Worm (Caenorhabditis elegans) whole organism, young adult: ENCODE measurements around the gene clec-181.

Experiments used
- B0019.2 ChIP-seq: fragments of 200-800 bp; sonication (Bioruptor generic); conservative IDR thresholded peaks from 2 replicates; pipeline ENCODE4 v1.3.6; 2022; ENCODE audit warnings: missing genetic modification reagents, missing genetic modification characterization, missing compliant biosample characterization
- C06A6.2 ChIP-seq: fragments of 200-800 bp; sonication (Bioruptor generic); conservative IDR thresholded peaks from 2 replicates; pipeline ENCODE4 v1.3.6; 2022; ENCODE audit warnings: missing genetic modification characterization, missing compliant biosample characterization
- C17E4.6 ChIP-seq: fragments of 200-800 bp; sonication (Bioruptor generic); IDR thresholded peaks from 2 replicates; pipeline ENCODE4 v1.3.6; 2022; ENCODE audit warnings: missing genetic modification reagents, missing genetic modification characterization, missing compliant biosample characterization
- F39B2.1 ChIP-seq: fragments of 200-800 bp; sonication (Bioruptor generic); IDR thresholded peaks from 2 replicates; pipeline ENCODE4 v1.3.6; 2022; ENCODE audit warnings: missing genetic modification reagents, missing genetic modification characterization, missing compliant biosample characterization
- F52B5.7 ChIP-seq: sonication (generic microtip); optimal IDR thresholded peaks from 2 replicates; lab custom pipeline; 2016; ENCODE audit warnings: mild to moderate bottlenecking, missing genetic modification characterization, missing compliant biosample characterization
- F57C9.4 ChIP-seq: sonication (generic microtip); optimal IDR thresholded peaks from 2 replicates; lab custom pipeline; 2017; ENCODE audit warnings: mild to moderate bottlenecking, missing genetic modification characterization, missing compliant biosample characterization
- T26A5.8 ChIP-seq: sonication (generic microtip); optimal IDR thresholded peaks from 2 replicates; lab custom pipeline; 2016; ENCODE audit warnings: missing genetic modification characterization, missing compliant biosample characterization
- Y53G8AR.9 ChIP-seq: fragments of 200-800 bp; sonication (Bioruptor generic); conservative IDR thresholded peaks from 2 replicates; pipeline ENCODE4 v1.3.6; 2022; ENCODE audit warnings: missing genetic modification reagents, missing genetic modification characterization, missing compliant biosample characterization
- Y79H2A.3 ChIP-seq: fragments of 200-800 bp; sonication (Bioruptor generic); conservative IDR thresholded peaks from 2 replicates; pipeline ENCODE4 v1.3.6; 2022; ENCODE audit warnings: missing genetic modification reagents, missing genetic modification characterization, missing compliant biosample characterization
- ZK185.1 ChIP-seq: sonication (generic microtip); optimal IDR thresholded peaks from 2 replicates; lab custom pipeline; 2016; ENCODE audit warnings: mild to moderate bottlenecking, missing genetic modification characterization, missing compliant biosample characterization; ENCODE audit not compliant: poor library complexity, severe bottlenecking
- athp-1 ChIP-seq: sonication (generic microtip); optimal IDR thresholded peaks from 2 replicates; lab custom pipeline; 2017; ENCODE audit warnings: mild to moderate bottlenecking, missing genetic modification characterization, missing compliant biosample characterization
- attf-5 ChIP-seq: fragments of 200-800 bp; sonication (Bioruptor generic); optimal IDR thresholded peaks from 2 replicates; lab custom pipeline; 2018; ENCODE audit warnings: mild to moderate bottlenecking, missing genetic modification characterization, missing compliant biosample characterization
- attf-6 ChIP-seq: fragments of 200-800 bp; sonication (Bioruptor generic); IDR thresholded peaks from 2 replicates; pipeline ENCODE4 v1.3.6; 2022; ENCODE audit warnings: missing genetic modification reagents, missing genetic modification characterization, missing compliant biosample characterization
- cebp-1 ChIP-seq, 2 experiments: fragments of 200-800 bp in 1 of 2; sonication (Bioruptor generic) in 1 of 2; sonication (generic microtip) in 1 of 2; IDR thresholded peaks in 1 of 2; optimal IDR thresholded peaks in 1 of 2; 2 replicates each; pipeline versions ENCODE4 v1.3.6 to Lab custom; 2017 to 2022; ENCODE audit warnings: missing compliant biosample characterization in 2 of 2, missing genetic modification characterization in 2 of 2, mild to moderate bottlenecking in 1 of 2, missing genetic modification reagents in 1 of 2, moderate library complexity in 1 of 2
- cebp-2 ChIP-seq: fragments of 200-800 bp; sonication (Bioruptor generic); IDR thresholded peaks from 2 replicates; pipeline ENCODE4 v1.3.6; 2022; ENCODE audit warnings: missing genetic modification characterization, missing compliant biosample characterization
- ceh-100 ChIP-seq: fragments of 200-800 bp; sonication (Bioruptor generic); IDR thresholded peaks from 2 replicates; pipeline ENCODE4 v1.3.6; 2022; ENCODE audit warnings: missing genetic modification reagents, missing genetic modification characterization, missing compliant biosample characterization
- ceh-27 ChIP-seq: fragments of 200-800 bp; sonication (Bioruptor generic); optimal IDR thresholded peaks from 2 replicates; lab custom pipeline; 2018; ENCODE audit warnings: mild to moderate bottlenecking, missing genetic modification characterization, moderate library complexity, missing compliant biosample characterization
- ceh-91 ChIP-seq: fragments of 200-800 bp; sonication (Bioruptor generic); IDR thresholded peaks from 2 replicates; pipeline ENCODE4 v1.3.6; 2022; ENCODE audit warnings: missing genetic modification reagents, missing genetic modification characterization, missing compliant biosample characterization
- dox-1 ChIP-seq: fragments of 200-800 bp; sonication (Bioruptor generic); IDR thresholded peaks from 2 replicates; pipeline ENCODE4 v1.3.6; 2022; ENCODE audit warnings: missing genetic modification reagents, missing genetic modification characterization, missing compliant biosample characterization
- dpff-1 ChIP-seq: sonication (generic microtip); optimal IDR thresholded peaks from 2 replicates; lab custom pipeline; 2017; ENCODE audit warnings: mild to moderate bottlenecking, missing genetic modification characterization, missing compliant biosample characterization
- fkh-3 ChIP-seq: sonication (generic microtip); optimal IDR thresholded peaks from 2 replicates; lab custom pipeline; 2016; ENCODE audit warnings: mild to moderate bottlenecking, missing genetic modification characterization, missing compliant biosample characterization
- gei-17 ChIP-seq: fragments of 200-800 bp; sonication (Bioruptor generic); optimal IDR thresholded peaks from 2 replicates; lab custom pipeline; 2018; ENCODE audit warnings: mild to moderate bottlenecking, missing genetic modification characterization, missing compliant biosample characterization
- hlh-26 ChIP-seq: fragments of 200-800 bp; sonication (Bioruptor generic); conservative IDR thresholded peaks from 2 replicates; pipeline ENCODE4 v1.3.6; 2022; ENCODE audit warnings: missing genetic modification reagents, missing genetic modification characterization, missing compliant biosample characterization
- hmg-20 ChIP-seq: fragments of 200-800 bp; sonication (Bioruptor generic); IDR thresholded peaks from 2 replicates; pipeline ENCODE4 v1.3.6; 2022; ENCODE audit warnings: missing genetic modification reagents, missing genetic modification characterization, missing compliant biosample characterization
- hsf-1 ChIP-seq: fragments of 200-800 bp; sonication (Bioruptor generic); IDR thresholded peaks from 2 replicates; pipeline ENCODE4 v1.3.6; 2022; ENCODE audit warnings: missing genetic modification reagents, missing genetic modification characterization, missing compliant biosample characterization
- let-607 ChIP-seq, 2 experiments: fragments of 200-800 bp in 1 of 2; sonication (Bioruptor generic) in 1 of 2; sonication (generic microtip) in 1 of 2; optimal IDR thresholded peaks; 2 replicates each; lab custom pipeline; 2016 to 2018; ENCODE audit warnings: mild to moderate bottlenecking in 2 of 2, missing compliant biosample characterization in 2 of 2, missing genetic modification characterization in 2 of 2, moderate library complexity in 2 of 2, missing genotype in 1 of 2
- lin-35 ChIP-seq, 3 experiments: fragments of 150-350 bp in 2 of 3; sonication (generic microtip) in 1 of 3; optimal IDR thresholded peaks; 2 replicates each; lab custom pipeline; 2014 to 2018; ENCODE audit warnings: missing biosample characterization in 3 of 3, missing genetic modification characterization in 3 of 3, missing genetic modification reagents in 3 of 3
- lin-40 ChIP-seq: sonication (generic microtip); optimal IDR thresholded peaks from 2 replicates; lab custom pipeline; 2016; ENCODE audit warnings: missing genetic modification characterization, mild to moderate bottlenecking, missing compliant biosample characterization, missing genotype, missing genetic modification reagents
- lsl-1 ChIP-seq: fragments of 200-800 bp; sonication (Bioruptor generic); optimal IDR thresholded peaks from 2 replicates; lab custom pipeline; 2018; ENCODE audit warnings: mild to moderate bottlenecking, missing genetic modification characterization, moderate library complexity, missing compliant biosample characterization
- lsy-27 ChIP-seq: sonication (generic microtip); optimal IDR thresholded peaks from 2 replicates; lab custom pipeline; 2017; ENCODE audit warnings: missing genetic modification characterization, mild to moderate bottlenecking, missing compliant biosample characterization, antibody characterized with exemption, missing genotype, borderline replicate concordance; ENCODE audit not compliant: insufficient read depth
- madf-8 ChIP-seq: fragments of 200-800 bp; sonication (Bioruptor generic); conservative IDR thresholded peaks from 2 replicates; pipeline ENCODE4 v1.3.6; 2022; ENCODE audit warnings: missing genetic modification reagents, missing genetic modification characterization, missing compliant biosample characterization
- mel-28 ChIP-seq: sonication (generic microtip); optimal IDR thresholded peaks from 2 replicates; lab custom pipeline; 2016; ENCODE audit warnings: borderline replicate concordance, mild to moderate bottlenecking, missing genetic modification characterization, missing compliant biosample characterization
- mxl-1 ChIP-seq: sonication (generic microtip); optimal IDR thresholded peaks from 2 replicates; lab custom pipeline; 2016; ENCODE audit warnings: missing genetic modification characterization, missing compliant biosample characterization
- nfya-1 ChIP-seq: sonication (generic microtip); optimal IDR thresholded peaks from 2 replicates; lab custom pipeline; 2017; ENCODE audit warnings: antibody characterized with exemption, missing compliant biosample characterization, missing genetic modification characterization, borderline replicate concordance; ENCODE audit not compliant: insufficient read depth
- nfya-2 ChIP-seq: fragments of 200-800 bp; sonication (Bioruptor generic); IDR thresholded peaks from 2 replicates; pipeline ENCODE4 v1.3.6; 2022; ENCODE audit warnings: missing genetic modification reagents, missing genetic modification characterization, missing compliant biosample characterization
- nfyb-1 ChIP-seq: fragments of 200-800 bp; sonication (Bioruptor generic); IDR thresholded peaks from 2 replicates; pipeline ENCODE4 v1.3.6; 2022; ENCODE audit warnings: missing genetic modification reagents, missing genetic modification characterization, missing compliant biosample characterization
- repo-1 ChIP-seq: sonication (generic microtip); optimal IDR thresholded peaks from 2 replicates; lab custom pipeline; 2017; ENCODE audit warnings: mild to moderate bottlenecking, missing genetic modification characterization, missing compliant biosample characterization
- snpc-3.4 ChIP-seq: sonication (generic microtip); optimal IDR thresholded peaks from 2 replicates; lab custom pipeline; 2017; ENCODE audit warnings: missing genetic modification characterization, mild to moderate bottlenecking, missing compliant biosample characterization, antibody characterized with exemption, moderate library complexity, missing genotype, missing genetic modification reagents
- tbp1 ChIP-seq: fragments of 200-800 bp; sonication (Bioruptor generic); optimal IDR thresholded peaks from 2 replicates; lab custom pipeline; 2018; ENCODE audit warnings: mild to moderate bottlenecking, missing genetic modification characterization, missing compliant biosample characterization
- tlf-1 ChIP-seq: fragments of 200-800 bp; sonication (Bioruptor generic); optimal IDR thresholded peaks from 2 replicates; lab custom pipeline; 2018; ENCODE audit warnings: mild to moderate bottlenecking, missing genetic modification characterization, missing compliant biosample characterization
- unc-62 ChIP-seq: fragments of 150-350 bp; optimal IDR thresholded peaks from 2 replicates; lab custom pipeline; 2014; ENCODE audit warnings: missing biosample characterization, missing genetic modification reagents, missing genetic modification characterization
- ztf-28 ChIP-seq: fragments of 200-800 bp; sonication (Bioruptor generic); IDR thresholded peaks from 2 replicates; pipeline ENCODE4 v1.3.6; 2022; ENCODE audit warnings: missing genetic modification reagents, missing genetic modification characterization, missing compliant biosample characterization
- ztf-6 ChIP-seq: fragments of 200-800 bp; sonication (Bioruptor generic); IDR thresholded peaks from 2 replicates; pipeline ENCODE4 v1.3.6; 2022; ENCODE audit warnings: missing genetic modification reagents, missing genetic modification characterization, missing compliant biosample characterization

The clec-181 gene

ce11 chrIV:8585076-8586033 lies 10.5 kb upstream of the clec-181 start, which contains the start of gene catp-7 (continued):
- no peak for TF ChIP-seq mel-28
- TF ChIP-seq fkh-3 = no peak
- no peak for TF ChIP-seq B0019.2 (GFP tag; lab: Robert Waterston, UW)
- TF ChIP-seq T26A5.8 (tag; lab: Kevin White, UChicago) = no peak
- no peak for TF ChIP-seq F39B2.1 (GFP tag; lab: Robert Waterston, UW)
- no peak for TF ChIP-seq ztf-28
- TF ChIP-seq nfya-2 (GFP tag; lab: Robert Waterston, UW) = no peak
- no peak for TF ChIP-seq athp-1 (tag; lab: Kevin White, UChicago)
- no peak for TF ChIP-seq ztf-6 (GFP tag; lab: Robert Waterston, UW)
- TF ChIP-seq attf-5 = peak; percentile 22
- peak in 1 of 2 experiments; percentile 44 for TF ChIP-seq let-607 (tag; optimal IDR thresholded peaks at IDR 0.05; lab: Kevin White, UChicago)
- no peak for TF ChIP-seq ceh-91 (GFP tag; lab: Robert Waterston, UW)
- TF ChIP-seq ceh-100 (GFP tag; lab: Robert Waterston, UW) = no peak
- no peak for TF ChIP-seq tlf-1 (GFP tag; lab: Kevin White, UChicago)
- TF ChIP-seq C06A6.2 = no peak
- no peak for TF ChIP-seq hlh-26 (GFP tag; lab: Robert Waterston, UW)
- no peak for TF ChIP-seq lsy-27
- TF ChIP-seq ceh-27 = no peak
- no peak for TF ChIP-seq repo-1
- TF ChIP-seq dox-1 (GFP tag; lab: Robert Waterston, UW) = no peak
- TF ChIP-seq C17E4.6 (GFP tag; lab: Robert Waterston, UW) = no peak
- peak; percentile 84; the same call in 1 of the 2 replicates for TF ChIP-seq hsf-1 (GFP tag; lab: Robert Waterston, UW)
- no peak for TF ChIP-seq F52B5.7 (tag; lab: Kevin White, UChicago)

- TF ChIP-seq nfyb-1 (GFP tag; lab: Robert Waterston, UW) = peak; percentile 55; the same call in 1 of the 2 replicates
- TF ChIP-seq hmg-20 (GFP tag; lab: Robert Waterston, UW) = no peak
- no peak for TF ChIP-seq mxl-1 (tag; lab: Kevin White, UChicago)
- TF ChIP-seq gei-17 (GFP tag; lab: Kevin White, UChicago) = no peak
- TF ChIP-seq attf-6 (GFP tag; lab: Robert Waterston, UW) = no peak
- peak in 1 of 3 experiments; percentile 21 for TF ChIP-seq lin-35 (GFP tag; optimal IDR thresholded peaks at IDR 0.05; lab: Kevin White, UChicago)
- no peak for TF ChIP-seq lsy-27
- peak; percentile 1 for TF ChIP-seq ceh-27
- no peak for TF ChIP-seq F52B5.7 (tag; lab: Kevin White, UChicago)
- peak; percentile 28 for TF ChIP-seq lin-40 (tag; lab: Kevin White, UChicago)
- peak; percentile 3 to 8 for TF ChIP-seq let-607 (tag; optimal IDR thresholded peaks at IDR 0.05; lab: Kevin White, UChicago)
- TF ChIP-seq ZK185.1 (tag; lab: Kevin White, UChicago) = no peak
- peak; percentile 8 for TF ChIP-seq attf-5
- no peak for TF ChIP-seq F57C9.4
- TF ChIP-seq unc-62 = peak; percentile 13
- TF ChIP-seq snpc-3.4 = no peak
- TF ChIP-seq dox-1 (GFP tag; lab: Robert Waterston, UW) = no peak; the same call in 1 of the 2 replicates
- 0 out of 2 replicates have a peak, but pooled peaks have one; percentile 10 for TF ChIP-seq Y53G8AR.9
- TF ChIP-seq hlh-26 (GFP tag; lab: Robert Waterston, UW) = no peak
- no peak for TF ChIP-seq C17E4.6 (GFP tag; lab: Robert Waterston, UW)
- no peak for TF ChIP-seq fkh-3
- TF ChIP-seq nfya-1 = no peak
- no peak for TF ChIP-seq Y79H2A.3 (GFP tag; lab: Robert Waterston, UW)
- TF ChIP-seq dpff-1 (tag; lab: Kevin White, UChicago) = no peak
- TF ChIP-seq tbp1 (GFP tag; lab: Kevin White, UChicago) = peak; percentile 23
- TF ChIP-seq lsl-1 = no peak
- no peak for TF ChIP-seq cebp-2 (GFP tag; lab: Robert Waterston, UW)
- TF ChIP-seq cebp-1 (GFP tag; IDR thresholded peaks at IDR 0.05; lab: Robert Waterston, UW) = no peak
- peak; percentile 62 for TF ChIP-seq cebp-1 (tag; optimal IDR thresholded peaks at IDR 0.05; lab: Kevin White, UChicago)
- no peak for TF ChIP-seq madf-8
These were observed 8.8 kb upstream of the clec-181 start for ce11 chrIV:8587057-8587456.
